Worm (Caenorhabditis elegans) whole organism, L4/young adult: ENCODE measurements around the gene F25D1.5.
A peak's percentile ranks its signal among the peaks of the same experiment; 100 is the strongest.

Source experiments
- W03F9.2 ChIP-seq: fragments of 150-350 bp; optimal IDR thresholded peaks from 2 replicates; lab custom pipeline; 2014; ENCODE audit warnings: missing biosample characterization, missing genetic modification characterization
- dao-5 ChIP-seq: sonication (generic microtip); optimal IDR thresholded peaks from 2 replicates; lab custom pipeline; 2016; ENCODE audit warnings: missing genotype, missing genetic modification characterization, moderate library complexity, missing compliant biosample characterization
- him-1 ChIP-seq: sonication (generic microtip); optimal IDR thresholded peaks from 2 replicates; lab custom pipeline; 2016; ENCODE audit warnings: missing genotype, missing genetic modification reagents, missing genetic modification characterization, missing compliant biosample characterization

Gene F25D1.5

DNA sequence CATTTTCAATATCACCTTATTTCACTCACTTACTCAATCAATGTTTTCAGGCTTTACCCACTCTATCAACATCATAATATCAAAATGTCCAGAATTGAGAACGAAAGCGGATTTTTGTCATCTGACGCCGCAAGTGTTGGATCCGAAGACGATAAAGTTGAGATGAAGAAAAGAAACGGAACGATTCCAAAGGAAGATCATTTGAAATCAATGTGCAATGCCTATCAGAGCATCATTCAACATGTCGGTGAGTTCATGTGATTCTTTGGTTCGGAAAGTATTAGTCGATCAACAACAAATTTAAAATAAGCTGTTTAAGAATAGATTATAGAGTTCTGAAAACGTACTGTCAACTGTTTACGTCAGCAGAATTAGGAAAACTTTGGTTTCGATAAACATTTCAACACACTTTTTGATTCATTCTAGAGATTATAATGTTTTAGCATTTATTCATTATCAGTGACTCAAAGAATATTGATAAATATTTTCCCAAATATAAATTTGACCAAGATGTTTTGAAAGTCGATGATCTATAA lies 18.3 kb upstream of the F25D1.5 start, which contains the start of gene cat-4:
TSS of gene cat-4 (plus strand) at position 51 of the 536 bp plus-strand sequence.
- TF ChIP-seq him-1 (tag; lab: Kevin White, UChicago) (no peak), dao-5 (tag; lab: Kevin White, UChicago) (no peak), W03F9.2 (tag; lab: Kevin White, UChicago) (no peak)

DNA sequence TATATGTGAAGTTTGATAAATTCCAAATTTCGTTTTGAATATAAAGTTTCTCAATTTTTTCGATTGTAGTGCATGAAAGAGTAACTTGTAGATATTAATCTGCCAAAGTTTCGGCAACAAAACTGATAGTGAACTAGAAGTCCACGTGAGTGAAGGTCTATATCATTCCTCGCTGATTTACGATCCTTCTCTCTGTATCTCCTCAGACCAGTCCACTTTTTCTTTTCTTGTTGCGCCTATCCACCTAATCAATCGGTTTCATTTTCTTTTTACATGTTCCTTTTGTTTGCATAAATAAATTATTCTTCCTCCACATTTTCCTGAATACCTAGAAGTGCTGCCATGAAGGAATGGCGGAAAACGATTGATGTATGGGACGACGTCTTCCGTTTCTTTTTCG lies 17.6 kb upstream of the F25D1.5 start:
- no peak for TF ChIP-seq W03F9.2 (tag; lab: Kevin White, UChicago)
- no peak for TF ChIP-seq dao-5 (tag; lab: Kevin White, UChicago)
- no peak for TF ChIP-seq him-1 (tag; lab: Kevin White, UChicago)

DNA sequence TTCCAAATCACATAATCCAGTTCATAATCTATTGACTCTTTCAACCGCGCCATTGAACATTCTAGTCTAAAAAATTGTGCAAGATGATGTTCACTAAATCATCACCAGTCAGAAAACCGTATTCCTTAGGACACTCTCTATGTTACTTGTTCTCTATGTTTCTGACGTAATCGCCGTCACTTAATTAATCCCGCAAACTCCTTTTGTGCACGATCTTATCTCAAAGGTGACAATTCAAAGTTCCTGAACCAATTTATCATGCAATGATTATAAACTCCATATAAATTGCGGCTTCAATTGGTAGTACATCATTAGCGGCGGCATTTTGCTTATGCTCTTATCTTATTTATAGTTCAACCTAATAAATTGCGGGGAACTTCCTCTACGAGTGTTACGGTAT lies 16.2 kb upstream of the F25D1.5 start:
- no peak for TF ChIP-seq him-1 (tag; lab: Kevin White, UChicago)
- TF ChIP-seq dao-5 (tag; lab: Kevin White, UChicago) = no peak
- no peak for TF ChIP-seq W03F9.2 (tag; lab: Kevin White, UChicago)

DNA sequence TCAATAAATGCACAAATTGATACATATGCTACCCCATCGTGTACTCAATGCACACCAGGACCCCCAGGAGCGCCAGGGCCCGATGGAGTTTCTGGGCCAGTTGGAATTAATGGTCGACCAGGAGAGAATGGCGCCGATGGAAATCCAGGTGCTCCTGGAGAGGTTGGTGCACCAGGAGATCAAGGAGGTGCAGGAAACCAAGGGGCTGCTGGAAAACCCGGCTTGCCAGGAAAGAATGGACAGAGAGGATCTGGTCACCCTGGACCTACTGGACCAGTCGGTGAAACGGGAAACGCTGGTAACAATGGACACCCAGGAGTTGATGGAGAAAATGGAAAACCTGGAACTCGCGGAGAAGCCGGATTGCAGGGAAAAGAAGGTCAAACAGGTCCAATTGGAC lies 15.0 kb upstream of the F25D1.5 start:
- TF ChIP-seq him-1 (tag; lab: Kevin White, UChicago) = no peak
- no peak for TF ChIP-seq W03F9.2 (tag; lab: Kevin White, UChicago)
- TF ChIP-seq dao-5 (tag; lab: Kevin White, UChicago) = no peak

DNA sequence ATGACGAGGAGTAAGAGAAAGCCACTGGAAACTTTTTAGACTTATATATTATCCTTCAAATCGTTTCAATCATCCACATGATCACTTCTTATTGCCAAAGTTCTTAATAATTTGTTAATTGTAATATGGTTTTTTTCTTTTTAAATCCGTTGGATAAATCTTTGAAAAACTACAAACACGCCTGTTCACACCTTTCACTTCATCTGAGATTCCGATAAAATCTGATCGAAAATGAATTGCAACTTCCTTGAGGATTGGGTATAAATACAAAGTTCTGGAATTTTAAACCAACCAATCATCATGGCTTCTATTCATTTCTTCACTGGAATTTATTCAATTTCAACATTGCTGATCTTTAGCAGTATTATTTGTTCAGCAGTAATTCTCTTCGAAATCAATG lies 14.0 kb upstream of the F25D1.5 start, which contains the start of gene col-152:
TSS of gene col-152 (plus strand) at position 301 of the 400 bp plus-strand sequence.
- no peak for TF ChIP-seq W03F9.2 (tag; lab: Kevin White, UChicago)
- no peak for TF ChIP-seq him-1 (tag; lab: Kevin White, UChicago)
- TF ChIP-seq dao-5 (tag; lab: Kevin White, UChicago) = no peak

DNA sequence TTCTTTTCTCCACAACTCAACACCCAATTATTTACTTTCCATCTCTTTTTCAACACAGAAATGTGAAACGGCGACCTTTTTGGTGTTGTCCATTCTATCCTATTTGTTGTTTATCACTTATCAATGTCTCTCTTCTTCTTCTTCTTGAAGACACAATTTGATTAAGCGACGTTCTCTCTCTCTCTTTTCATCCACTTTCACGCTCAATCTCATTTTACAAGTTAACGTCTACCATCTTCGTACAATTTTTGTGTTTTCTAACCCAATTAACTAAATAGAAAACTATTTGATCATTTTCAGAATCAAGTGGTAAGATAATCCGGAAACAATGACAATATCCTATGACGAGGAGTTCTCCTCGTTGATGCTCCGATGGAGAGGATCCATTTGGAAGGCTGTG lies 11.1 kb upstream of the F25D1.5 start, which contains the start of gene best-14:
TSS of gene best-14 (plus strand) at position 301 of the 400 bp plus-strand sequence.
- no peak for TF ChIP-seq dao-5 (tag; lab: Kevin White, UChicago)
- TF ChIP-seq him-1 (tag; lab: Kevin White, UChicago) = no peak
- no peak for TF ChIP-seq W03F9.2 (tag; lab: Kevin White, UChicago)

DNA sequence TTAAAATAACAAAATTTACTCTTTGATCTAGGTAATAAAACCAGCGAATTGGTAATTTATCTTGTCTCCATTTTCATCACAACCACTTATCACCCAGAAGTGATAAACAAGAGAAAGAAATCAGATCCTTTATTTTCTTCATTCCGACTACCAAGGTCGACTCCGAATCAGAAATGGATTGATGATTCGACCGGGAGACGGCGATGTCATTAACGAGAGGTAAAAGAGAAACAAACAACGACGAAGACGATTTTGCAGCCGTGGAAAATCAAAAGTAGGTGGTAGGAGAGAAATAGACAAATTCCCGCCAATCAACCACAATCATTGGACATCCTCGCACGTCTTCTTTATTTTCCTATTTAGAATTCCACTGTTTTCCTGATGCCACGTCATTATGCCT lies 10.5 kb upstream of the F25D1.5 start:
- TF ChIP-seq him-1 (tag; lab: Kevin White, UChicago) = no peak
- no peak for TF ChIP-seq dao-5 (tag; lab: Kevin White, UChicago)
- no peak for TF ChIP-seq W03F9.2 (tag; lab: Kevin White, UChicago)

DNA sequence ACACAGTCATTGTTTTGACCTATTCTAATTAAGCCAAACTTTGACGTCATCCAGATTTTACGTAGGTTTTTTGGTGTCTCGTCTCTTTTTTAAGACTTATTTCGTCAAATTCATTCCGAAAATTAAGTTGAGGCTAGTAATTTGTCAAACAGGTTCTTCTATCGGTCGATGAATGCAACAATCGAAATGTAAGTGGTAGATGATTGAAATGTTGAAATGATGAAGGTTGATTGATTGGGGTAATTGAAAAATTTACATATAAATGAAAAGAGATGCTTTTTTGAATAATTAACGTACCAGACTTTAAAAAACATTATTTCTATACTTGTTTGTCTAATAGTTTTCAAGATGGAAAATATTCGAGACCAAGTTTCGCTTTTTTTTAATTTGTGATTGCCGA lies 9.8 kb upstream of the F25D1.5 start:
- no peak for TF ChIP-seq dao-5 (tag; lab: Kevin White, UChicago)
- no peak for TF ChIP-seq him-1 (tag; lab: Kevin White, UChicago)
- no peak for TF ChIP-seq W03F9.2 (tag; lab: Kevin White, UChicago)

DNA sequence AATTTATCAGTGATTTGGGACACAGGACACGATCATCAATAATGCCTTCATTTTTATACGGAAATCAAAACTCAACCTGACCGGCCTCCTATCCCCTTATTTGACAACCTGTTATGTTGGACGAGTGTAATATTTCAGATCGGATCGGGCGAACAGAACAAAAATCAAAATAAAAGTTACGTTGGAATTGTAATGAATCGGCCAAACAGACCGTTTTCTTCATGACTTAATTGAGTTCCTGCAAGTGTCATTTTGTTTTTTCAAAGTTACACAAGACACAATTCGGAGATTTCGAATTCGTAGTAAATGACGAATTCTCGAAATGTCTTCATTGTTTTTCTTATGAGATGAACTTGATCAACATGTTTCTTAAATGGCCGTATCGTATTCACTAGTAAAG lies 8.7 kb upstream of the F25D1.5 start, which contains the start of gene F32G8.3:
TSS of gene F32G8.3 (minus strand) at position 101 of the 400 bp plus-strand sequence.
- TF ChIP-seq W03F9.2 (tag; lab: Kevin White, UChicago) = no peak
- TF ChIP-seq dao-5 (tag; lab: Kevin White, UChicago) = no peak
- no peak for TF ChIP-seq him-1 (tag; lab: Kevin White, UChicago)

DNA sequence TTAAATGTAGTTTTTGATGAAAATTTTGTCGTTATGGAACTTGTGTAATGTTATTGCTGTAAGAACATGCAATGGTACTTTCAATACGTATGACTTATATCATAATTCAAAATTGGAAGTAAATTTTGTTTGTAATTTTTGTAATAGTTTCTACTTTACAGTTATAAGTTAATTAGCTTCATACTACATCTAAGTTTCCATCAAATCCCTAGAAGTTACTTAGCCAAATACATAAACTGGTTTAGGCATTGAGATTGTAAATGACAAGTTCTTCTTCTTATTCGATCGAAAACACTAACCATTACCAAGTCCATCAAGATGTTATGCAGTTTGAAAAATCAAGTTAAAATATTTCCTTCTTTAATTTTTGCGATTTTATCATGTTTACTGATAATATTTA lies 3.1 kb upstream of the F25D1.5 start, which contains the start of gene F32G8.2:
TSS of gene F32G8.2 (plus strand) at position 301 of the 400 bp plus-strand sequence.
- TF ChIP-seq him-1 (tag; lab: Kevin White, UChicago) (no peak), dao-5 (tag; lab: Kevin White, UChicago) (no peak), W03F9.2 (tag; lab: Kevin White, UChicago) (no peak)

DNA sequence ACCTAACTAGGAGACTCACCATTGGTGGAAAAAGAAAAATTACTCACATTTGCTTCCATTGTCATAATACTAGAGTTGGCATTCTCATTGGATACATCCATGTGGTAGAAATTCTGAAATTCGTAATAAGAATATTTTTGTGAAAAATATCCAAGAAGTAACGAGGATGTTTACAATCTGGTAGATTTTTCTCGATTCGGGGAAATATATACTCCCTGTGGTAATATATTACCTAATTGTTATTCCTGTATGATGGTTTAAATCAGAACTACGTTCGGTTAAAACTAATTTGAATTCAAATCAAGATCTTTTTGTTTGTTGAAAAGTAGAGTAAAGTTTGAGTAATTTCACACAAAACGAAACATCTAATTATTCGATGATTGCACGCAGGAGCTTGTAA lies 2.4 kb upstream of the F25D1.5 start, which contains the start of gene srd-34:
TSS of gene srd-34 (minus strand) at position 101 of the 400 bp plus-strand sequence.
- TF ChIP-seq W03F9.2 (tag; lab: Kevin White, UChicago) (no peak), him-1 (tag; lab: Kevin White, UChicago) (no peak), dao-5 (tag; lab: Kevin White, UChicago) (no peak)

DNA sequence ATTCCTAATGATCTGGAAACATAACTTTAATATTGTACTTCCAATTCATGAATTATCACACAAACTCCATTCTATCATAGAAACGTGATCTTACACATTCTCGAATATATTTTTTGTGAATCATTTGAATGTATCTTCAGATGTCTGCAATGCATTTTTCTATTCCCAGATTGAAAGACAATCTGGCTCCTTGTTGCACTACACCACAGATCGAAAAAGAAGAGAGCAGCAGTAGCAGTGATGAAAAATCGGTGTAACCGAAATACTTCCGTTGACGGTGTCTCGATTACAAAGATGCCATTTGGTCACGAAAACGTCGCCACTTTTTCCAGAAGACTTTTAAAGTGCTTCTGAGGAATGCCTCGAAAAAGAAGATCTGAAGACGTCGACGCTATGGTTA lies 6.6 kb downstream of the F25D1.5 start, which contains the start of gene degt-1:
TSS of gene degt-1 (plus strand) at position 301 of the 400 bp plus-strand sequence.
- TF ChIP-seq him-1 (tag; lab: Kevin White, UChicago) (no peak), W03F9.2 (tag; lab: Kevin White, UChicago) (no peak), dao-5 (tag; lab: Kevin White, UChicago) (no peak)

DNA sequence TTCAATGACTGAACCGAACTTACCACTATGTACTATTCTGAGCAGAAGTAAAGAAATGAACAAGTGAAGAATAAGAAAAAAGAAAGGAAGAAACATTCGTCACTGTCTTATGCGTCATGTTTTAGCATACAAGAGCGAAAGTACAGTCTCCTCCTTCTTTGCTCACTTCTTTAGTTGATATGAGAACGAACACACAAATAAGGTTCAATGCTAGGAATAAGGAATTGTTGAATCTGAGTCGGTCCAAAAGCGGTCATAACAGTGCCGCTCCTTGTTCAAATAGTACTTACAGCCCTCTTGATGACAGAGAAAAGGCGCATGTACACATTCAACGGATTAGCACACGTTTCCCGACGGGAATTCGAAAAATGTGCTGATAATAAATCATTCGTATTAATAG lies 7.5 kb downstream of the F25D1.5 start, which contains the start of gene F25D1.8:
TSS of gene F25D1.8 (plus strand) at position 301 of the 400 bp plus-strand sequence.
- TF ChIP-seq W03F9.2 (tag; lab: Kevin White, UChicago) (no peak), him-1 (tag; lab: Kevin White, UChicago) (no peak), dao-5 (tag; lab: Kevin White, UChicago) (no peak)

DNA sequence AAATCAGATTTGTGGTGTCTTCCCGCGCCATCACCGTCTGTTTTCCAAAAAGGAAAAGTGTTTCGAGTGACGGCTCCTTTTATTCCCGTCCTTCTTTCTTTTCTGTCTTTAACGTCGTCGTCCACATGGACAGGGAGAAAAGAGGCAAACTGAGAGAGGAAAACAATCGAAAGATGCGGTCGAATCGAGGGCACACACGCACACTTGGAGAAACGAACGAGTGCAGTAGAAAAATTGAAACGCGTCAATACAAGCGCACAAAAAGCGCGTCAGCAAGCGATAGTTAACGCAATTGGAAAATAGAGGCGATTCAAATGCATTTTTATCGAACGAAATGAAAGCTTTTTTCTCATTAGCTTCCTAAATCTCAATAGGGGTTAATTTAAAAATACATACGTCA lies 9.8 kb downstream of the F25D1.5 start:
- TF ChIP-seq him-1 (tag; lab: Kevin White, UChicago) = peak; percentile 88
- peak; percentile 72 for TF ChIP-seq W03F9.2 (tag; lab: Kevin White, UChicago)
- TF ChIP-seq dao-5 (tag; lab: Kevin White, UChicago) = no peak
